Worm (Caenorhabditis elegans) whole organism, L1 larva: ENCODE data around the gene Y55F3AM.9.
"Not testable (repeated sequence)": the region's sequence is repeated elsewhere in the genome, so short reads cannot be mapped to it uniquely, and the experiment has no call there.

ENCODE experiments used
- F16B12.6 ChIP-seq: fragments of 150-350 bp; optimal IDR thresholded peaks from 2 replicates; lab custom pipeline; 2014; ENCODE audit warnings: missing biosample characterization, missing genetic modification characterization
- Y116A8C.19 ChIP-seq: sonication (generic microtip); optimal IDR thresholded peaks from 2 replicates; lab custom pipeline; 2016; ENCODE audit warnings: missing compliant biosample characterization, missing genetic modification characterization, borderline replicate concordance
- ama-1 ChIP-seq: fragments of 150-350 bp; optimal IDR thresholded peaks from 2 replicates; lab custom pipeline; 2014
- ceh-88 ChIP-seq: fragments of 200-800 bp; sonication (Bioruptor generic); IDR thresholded peaks from 2 replicates; pipeline ENCODE4 v1.3.6; 2022; ENCODE audit warnings: missing genetic modification characterization, missing compliant biosample characterization
- efl-1 ChIP-seq, 4 experiments: fragments of 150-350 bp; optimal IDR thresholded peaks in 3 of 4; peaks in 1 of 4; 1 replicate in 1 of 4; 2 replicates in 3 of 4; lab custom pipeline; 2014; ENCODE audit warnings: missing biosample characterization in 2 of 4, missing genetic modification characterization in 2 of 4, missing genetic modification reagents in 2 of 4
- egl-13 ChIP-seq: sonication (generic microtip); optimal IDR thresholded peaks from 2 replicates; lab custom pipeline; 2016; ENCODE audit warnings: missing genotype, missing genetic modification reagents, missing genetic modification characterization, missing compliant biosample characterization
- egl-27 ChIP-seq, 2 experiments: fragments of 150-350 bp in 1 of 2; sonication (generic microtip); optimal IDR thresholded peaks; 3 replicates each; lab custom pipeline; 2017 to 2018; ENCODE audit warnings: missing biosample characterization in 2 of 2, missing genetic modification characterization in 2 of 2, missing genetic modification reagents in 2 of 2
- elt-2 ChIP-seq: sonication (generic microtip); optimal IDR thresholded peaks from 2 replicates; lab custom pipeline; 2016; ENCODE audit warnings: missing genetic modification characterization, mild to moderate bottlenecking, inconsistent platforms, missing compliant biosample characterization, missing genetic modification reagents
- elt-3 ChIP-seq, 6 experiments: fragments of 150-350 bp in 1 of 6; sonication (generic microtip); optimal IDR thresholded peaks; 2 replicates each; lab custom pipeline; 2017 to 2018; ENCODE audit warnings: missing biosample characterization in 6 of 6, missing genetic modification characterization in 6 of 6, inconsistent platforms in 1 of 6
- ets-5 ChIP-seq: fragments of 200-800 bp; sonication (Bioruptor generic); IDR thresholded peaks from 2 replicates; pipeline ENCODE4 v1.3.6; 2022; ENCODE audit warnings: missing genetic modification characterization, missing compliant biosample characterization
- fos-1 ChIP-seq: fragments of 150-350 bp; optimal IDR thresholded peaks from 2 replicates; lab custom pipeline; 2014; ENCODE audit warnings: missing biosample characterization, missing genetic modification characterization
- hlh-4 ChIP-seq: sonication (generic microtip); optimal IDR thresholded peaks from 2 replicates; lab custom pipeline; 2016; ENCODE audit warnings: mild to moderate bottlenecking, missing genetic modification characterization, missing compliant biosample characterization
- irx-1 ChIP-seq: sonication (generic microtip); optimal IDR thresholded peaks from 2 replicates; lab custom pipeline; 2016; ENCODE audit warnings: missing genetic modification characterization, missing compliant biosample characterization
- jun-1 ChIP-seq: fragments of 150-350 bp; optimal IDR thresholded peaks from 2 replicates; lab custom pipeline; 2014; ENCODE audit warnings: missing biosample characterization, missing genetic modification reagents, missing genetic modification characterization
- lin-35 ChIP-seq, 2 experiments: fragments of 150-350 bp; optimal IDR thresholded peaks; 2 replicates each; lab custom pipeline; 2014; ENCODE audit warnings: missing biosample characterization in 2 of 2, missing genetic modification characterization in 2 of 2, missing genetic modification reagents in 2 of 2
- lir-3 ChIP-seq: sonication (generic microtip); optimal IDR thresholded peaks from 2 replicates; lab custom pipeline; 2016; ENCODE audit warnings: mild to moderate bottlenecking, missing genetic modification characterization, moderate library complexity, missing compliant biosample characterization; ENCODE audit not compliant: poor library complexity
- mab-9 ChIP-seq: fragments of 200-800 bp; sonication (Bioruptor generic); IDR thresholded peaks from 2 replicates; pipeline ENCODE4 v1.3.6; 2022; ENCODE audit warnings: missing genetic modification reagents, missing genetic modification characterization, missing compliant biosample characterization
- mdl-1 ChIP-seq, 2 experiments: fragments of 150-350 bp; optimal IDR thresholded peaks; 2 replicates each; lab custom pipeline; 2014 to 2017; ENCODE audit warnings: missing biosample characterization in 2 of 2, missing genetic modification characterization in 2 of 2, inconsistent platforms in 1 of 2
- nhr-28 ChIP-seq: fragments of 150-350 bp; optimal IDR thresholded peaks from 2 replicates; lab custom pipeline; 2014; ENCODE audit warnings: missing biosample characterization, missing genetic modification characterization
- nhr-47 ChIP-seq: sonication (generic microtip); optimal IDR thresholded peaks from 2 replicates; lab custom pipeline; 2016; ENCODE audit warnings: mild to moderate bottlenecking, missing genetic modification characterization, moderate library complexity, missing compliant biosample characterization
- nhr-71 ChIP-seq: sonication (generic microtip); optimal IDR thresholded peaks from 2 replicates; lab custom pipeline; 2016; ENCODE audit warnings: mild to moderate bottlenecking, missing genetic modification characterization, moderate library complexity, missing compliant biosample characterization
- nhr-76 ChIP-seq: sonication (generic microtip); optimal IDR thresholded peaks from 2 replicates; lab custom pipeline; 2017; ENCODE audit warnings: missing biosample characterization, missing genetic modification characterization
- nhr-77 ChIP-seq: fragments of 150-350 bp; optimal IDR thresholded peaks from 2 replicates; lab custom pipeline; 2014; ENCODE audit warnings: missing biosample characterization, missing genetic modification characterization
- pax-3 ChIP-seq: fragments of 200-800 bp; sonication (Bioruptor generic); optimal IDR thresholded peaks from 2 replicates; lab custom pipeline; 2018; ENCODE audit warnings: mild to moderate bottlenecking, missing genetic modification characterization, moderate library complexity, missing compliant biosample characterization
- rnt-1 ChIP-seq: sonication (generic microtip); optimal IDR thresholded peaks from 2 replicates; lab custom pipeline; 2016; ENCODE audit warnings: mild to moderate bottlenecking, missing genetic modification characterization, moderate library complexity, missing compliant biosample characterization
- skn-1 ChIP-seq: fragments of 150-350 bp; optimal IDR thresholded peaks from 2 replicates; lab custom pipeline; 2014; ENCODE audit warnings: missing biosample characterization, missing genetic modification characterization
- sptf-1 ChIP-seq: fragments of 150-350 bp; optimal IDR thresholded peaks from 2 replicates; lab custom pipeline; 2014; ENCODE audit warnings: missing biosample characterization, missing genetic modification characterization
- sup-37 ChIP-seq: fragments of 200-800 bp; sonication (Bioruptor generic); optimal IDR thresholded peaks from 2 replicates; lab custom pipeline; 2018; ENCODE audit warnings: mild to moderate bottlenecking, missing genetic modification characterization, missing compliant biosample characterization
- swsn-7 ChIP-seq: sonication (generic microtip); optimal IDR thresholded peaks from 2 replicates; lab custom pipeline; 2016; ENCODE audit warnings: missing genetic modification characterization, missing compliant biosample characterization
- unc-62 ChIP-seq: fragments of 150-350 bp; optimal IDR thresholded peaks from 2 replicates; lab custom pipeline; 2014; ENCODE audit warnings: missing biosample characterization, missing genetic modification reagents, missing genetic modification characterization
- unc-86 ChIP-seq: sonication (generic microtip); optimal IDR thresholded peaks from 2 replicates; lab custom pipeline; 2016; ENCODE audit warnings: missing genetic modification characterization, missing compliant biosample characterization
- unc-98 ChIP-seq: fragments of 200-800 bp; sonication (Bioruptor generic); IDR thresholded peaks from 2 replicates; pipeline ENCODE4 v1.3.6; 2022; ENCODE audit warnings: missing genetic modification characterization, missing compliant biosample characterization
- vab-15 ChIP-seq: sonication (generic microtip); optimal IDR thresholded peaks from 2 replicates; lab custom pipeline; 2017; ENCODE audit warnings: missing genotype, mild to moderate bottlenecking, missing genetic modification characterization, missing compliant biosample characterization
- ztf-4 ChIP-seq: fragments of 150-350 bp; optimal IDR thresholded peaks from 2 replicates; lab custom pipeline; 2014; ENCODE audit warnings: missing biosample characterization, missing genetic modification characterization

The Y55F3AM.9 gene

ce11 chrIV:991181-991642 is 18.3 kb downstream of the Y55F3AM.9 start (continued):
- TF ChIP-seq lin-35 (GFP tag; optimal IDR thresholded peaks at IDR 0.05; lab: Kevin White, UChicago) (peak in 1 of 2 experiments; percentile 6), efl-1 (optimal IDR thresholded peaks at IDR 0.05; lab: Kevin White, UChicago) (peak; percentile 45 to 57), efl-1 (GFP tag; optimal IDR thresholded peaks at IDR 0.05 in 1 of 2; lab: Kevin White, UChicago) (peak; percentile 28 to 94), F16B12.6 (no peak), Y116A8C.19 (tag; lab: Kevin White, UChicago) (no peak), elt-3 (tag; optimal IDR thresholded peaks at IDR 0.05; lab: Kevin White, UChicago) (no peak), pax-3 (no peak), irx-1 (tag; lab: Kevin White, UChicago) (no peak), nhr-77 (tag; lab: Kevin White, UChicago) (no peak), egl-27 (tag; optimal IDR thresholded peaks at IDR 0.05; lab: Kevin White, UChicago) (no peak), egl-13 (no peak), vab-15 (no peak), nhr-71 (tag; lab: Kevin White, UChicago) (peak; percentile 42), ceh-88 (GFP tag; lab: Robert Waterston, UW) (no peak), unc-62 (GFP tag; lab: Kevin White, UChicago) (no peak), nhr-76 (no peak), mdl-1 (tag; optimal IDR thresholded peaks at IDR 0.05; lab: Kevin White, UChicago) (no peak), ztf-4 (tag; lab: Kevin White, UChicago) (no peak), swsn-7 (peak; percentile 31), hlh-4 (tag; lab: Kevin White, UChicago) (no peak), rnt-1 (tag; lab: Kevin White, UChicago) (no peak), nhr-47 (tag; lab: Kevin White, UChicago) (peak; percentile 58)
- TF ChIP-seq, all 84 proteins: peak for 13

- TF ChIP-seq nhr-28 (tag; lab: Kevin White, UChicago) (no peak), lir-3 (tag; lab: Kevin White, UChicago) (no peak), sptf-1 (tag; lab: Kevin White, UChicago) (no peak), nhr-47 (tag; lab: Kevin White, UChicago) (no peak), ets-5 (no peak), fos-1 (tag; lab: Kevin White, UChicago) (no peak), ama-1 (lab: Kevin White, UChicago) (no peak)
Measured at ce11 chrIV:990352-990751, 19.2 kb downstream of the Y55F3AM.9 start, which contains the start of gene egrh-2. egrh-2 (minus strand) TSS chrIV:990452.

ce11 chrIV:983558-983957 is 26.0 kb downstream of the Y55F3AM.9 start:
- TF ChIP-seq efl-1 (optimal IDR thresholded peaks at IDR 0.05; lab: Kevin White, UChicago) (no peak), efl-1 (GFP tag; optimal IDR thresholded peaks at IDR 0.05 in 1 of 2; lab: Kevin White, UChicago) (peak in 1 of 2 experiments; percentile 11), swsn-7 (no peak), sup-37 (no peak), unc-98 (GFP tag; lab: Robert Waterston, UW) (no peak), jun-1 (tag; lab: Kevin White, UChicago) (no peak)

DNA sequence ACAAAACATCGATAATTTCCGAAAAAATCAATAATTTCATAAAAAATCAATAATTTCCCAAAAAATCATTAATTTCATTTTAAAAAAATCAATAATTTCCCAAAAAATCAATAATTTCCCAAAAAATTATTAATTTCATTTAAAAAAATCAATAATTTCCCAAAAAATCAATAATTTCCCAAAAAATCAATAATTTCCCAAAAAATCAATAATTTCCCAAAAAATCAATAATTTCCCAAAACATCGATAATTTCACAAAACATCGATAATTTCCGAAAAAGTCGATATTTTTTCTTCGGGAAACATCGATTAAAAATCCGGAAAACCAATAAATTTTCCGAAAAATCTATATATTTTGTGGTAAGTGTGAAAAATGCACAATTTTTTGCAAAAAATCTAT is 31.2 kb downstream of the Y55F3AM.9 start:
- not testable (repeated sequence) for TF ChIP-seq efl-1 (optimal IDR thresholded peaks at IDR 0.05; lab: Kevin White, UChicago)
- peak in 1 of 2 experiments; percentile 31 for TF ChIP-seq efl-1 (GFP tag; optimal IDR thresholded peaks at IDR 0.05 in 1 of 2; lab: Kevin White, UChicago)

- TF ChIP-seq skn-1 (tag; lab: Kevin White, UChicago) (no peak), unc-86 (tag; lab: Kevin White, UChicago) (no peak), elt-2 (tag; lab: Kevin White, UChicago) (peak; percentile 28), mab-9 (GFP tag; lab: Robert Waterston, UW) (no peak)
Measured at ce11 chrIV:976372-976771, 33.2 kb downstream of the Y55F3AM.9 start.
